Fruit fly (Drosophila melanogaster) whole organism, wandering third instar larva: ENCODE measurements around the gene eIF4E3.

Experiments
- Myc ChIP-seq: fragments of >200 bp; optimal IDR thresholded peaks from 2 replicates; lab custom pipeline; 2017
- N ChIP-seq: fragments of >200 bp; optimal IDR thresholded peaks from 2 replicates; lab custom pipeline; 2018; ENCODE audit warnings: missing biosample characterization, missing external identifiers, missing genetic modification characterization
- OdsH ChIP-seq: fragments of 200-800 bp; sonication (Bioruptor generic); optimal IDR thresholded peaks from 2 replicates; lab custom pipeline; 2016; ENCODE audit warnings: missing biosample characterization, mild to moderate bottlenecking, missing genetic modification characterization
- br ChIP-seq: fragments of 200-800 bp; sonication (Bioruptor generic); optimal IDR thresholded peaks from 2 replicates; lab custom pipeline; 2016; ENCODE audit warnings: missing biosample characterization, missing genetic modification characterization
- ey ChIP-seq: fragments of 200-800 bp; sonication (Bioruptor generic); optimal IDR thresholded peaks from 2 replicates; lab custom pipeline; 2016; ENCODE audit warnings: missing biosample characterization, missing genetic modification characterization
- foxo ChIP-seq, 2 experiments: fragments of 200-800 bp; sonication (Bioruptor generic); optimal IDR thresholded peaks; 2 replicates in 1 of 2; 3 replicates in 1 of 2; lab custom pipeline; 2016 to 2017; ENCODE audit warnings: missing biosample characterization in 2 of 2, missing genetic modification characterization in 2 of 2
- h ChIP-seq: fragments of 200-800 bp; sonication (Bioruptor generic); optimal IDR thresholded peaks from 3 replicates; lab custom pipeline; 2016; ENCODE audit warnings: missing biosample characterization, mild to moderate bottlenecking, missing genetic modification characterization
- lola ChIP-seq: fragments of >200 bp; optimal IDR thresholded peaks from 2 replicates; lab custom pipeline; 2017; ENCODE audit warnings: missing biosample characterization, missing genetic modification characterization
- psq ChIP-seq: fragments of 200-800 bp; sonication (Bioruptor generic); optimal IDR thresholded peaks from 3 replicates; lab custom pipeline; 2017; ENCODE audit warnings: missing biosample characterization, mild to moderate bottlenecking, missing genetic modification characterization, moderate library complexity

DNA sequence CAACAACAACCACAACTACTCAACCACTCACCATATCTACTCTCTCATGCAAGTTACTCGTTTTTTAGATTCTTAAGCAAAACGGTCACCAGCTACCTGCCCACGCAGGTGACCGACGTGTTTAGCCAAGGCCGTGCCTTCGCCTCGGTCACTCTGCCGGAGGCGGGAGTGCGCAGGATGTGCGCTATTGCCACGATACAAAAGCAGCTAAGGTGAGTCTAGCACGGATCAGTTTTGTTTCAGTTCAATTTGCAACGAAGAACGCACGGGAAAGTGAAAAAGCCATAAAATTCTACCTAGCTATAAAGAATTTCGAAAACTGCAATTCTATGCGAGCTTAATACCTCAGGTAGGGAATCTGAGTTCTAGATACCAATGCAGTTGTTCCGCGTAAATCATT is 39.8 kb upstream of the eIF4E3 start:
- TF ChIP-seq lola (GFP tag; lab: Kevin White, UChicago), result no peak
- TF ChIP-seq N (GFP tag; lab: Kevin White, UChicago), result no peak
- TF ChIP-seq h (GFP tag; lab: Kevin White, UChicago), result no peak
- no peak for TF ChIP-seq ey
- TF ChIP-seq psq (GFP tag; lab: Kevin White, UChicago), result no peak
- no peak for TF ChIP-seq br (GFP tag; lab: Kevin White, UChicago)
- no peak for TF ChIP-seq foxo (GFP tag; optimal IDR thresholded peaks at IDR 0.05; lab: Kevin White, UChicago)
- no peak for TF ChIP-seq Myc (lab: Kevin White, UChicago)
- no peak for TF ChIP-seq OdsH
